Worm (Caenorhabditis elegans) whole organism, L1 larva: ENCODE measurements around the gene F36G9.3.

Experiments
- fkh-4 ChIP-seq: sonication (generic microtip); optimal IDR thresholded peaks from 2 replicates; lab custom pipeline; 2016; ENCODE audit warnings: missing compliant biosample characterization, missing genetic modification characterization, borderline replicate concordance
- jun-1 ChIP-seq: fragments of 150-350 bp; optimal IDR thresholded peaks from 2 replicates; lab custom pipeline; 2014; ENCODE audit warnings: missing biosample characterization, missing genetic modification reagents, missing genetic modification characterization
- nhr-237 ChIP-seq: fragments of 150-350 bp; optimal IDR thresholded peaks from 2 replicates; lab custom pipeline; 2014; ENCODE audit warnings: missing biosample characterization, missing genetic modification characterization
- pqm-1 ChIP-seq: sonication (generic microtip); optimal IDR thresholded peaks from 3 replicates; lab custom pipeline; 2017; ENCODE audit warnings: missing biosample characterization, missing genetic modification characterization
- snpc-4 ChIP-seq: fragments of 150-350 bp; optimal IDR thresholded peaks from 2 replicates; lab custom pipeline; 2014; ENCODE audit warnings: missing biosample characterization, missing genetic modification characterization
- sox-4 ChIP-seq: sonication (generic microtip); optimal IDR thresholded peaks from 2 replicates; lab custom pipeline; 2016; ENCODE audit warnings: missing genetic modification characterization, missing compliant biosample characterization
- unc-62 ChIP-seq: fragments of 150-350 bp; optimal IDR thresholded peaks from 2 replicates; lab custom pipeline; 2014; ENCODE audit warnings: missing biosample characterization, missing genetic modification reagents, missing genetic modification characterization

DNA sequence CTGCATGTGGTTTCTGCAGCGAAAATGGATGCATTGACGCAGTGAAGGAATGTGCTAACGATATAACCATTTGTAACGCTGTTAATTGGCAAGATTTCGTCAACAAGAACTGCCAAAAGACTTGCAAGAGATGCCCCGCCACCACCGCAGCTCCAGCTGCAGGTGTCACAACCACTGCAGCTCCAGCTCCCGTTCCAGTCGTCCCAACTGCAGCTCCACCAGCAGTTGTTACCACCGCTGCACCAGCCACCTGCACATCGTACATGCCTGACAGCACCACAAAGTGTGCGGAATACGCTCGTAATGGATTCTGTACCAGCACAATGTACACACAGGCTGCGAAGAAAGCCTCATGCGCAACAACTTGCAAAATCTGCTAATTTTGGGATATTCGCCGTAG is 44.5 kb upstream of the F36G9.3 start:
- TF ChIP-seq nhr-237 (no peak), fkh-4 (no peak), snpc-4 (no peak), jun-1 (no peak), sox-4 (no peak), pqm-1 (tag; lab: Kevin White, UChicago) (no peak), unc-62 (no peak)
